Worm (Caenorhabditis elegans) whole organism, midembryonic: ENCODE data around the gene C31H2.3.

Source experiments
- T22C8.4 ChIP-seq: fragments of 200-800 bp; sonication (Bioruptor generic); IDR thresholded peaks from 2 replicates; pipeline ENCODE4 v1.3.6; 2022; ENCODE audit warnings: missing genetic modification characterization, missing compliant biosample characterization
- cog-1 ChIP-seq: sonication (generic microtip); optimal IDR thresholded peaks from 2 replicates; lab custom pipeline; 2016; ENCODE audit warnings: missing genetic modification characterization, missing compliant biosample characterization
- med-1 ChIP-seq: sonication (generic microtip); optimal IDR thresholded peaks from 2 replicates; lab custom pipeline; 2017; ENCODE audit warnings: missing genetic modification characterization, mild to moderate bottlenecking, missing compliant biosample characterization, antibody characterized with exemption, missing genetic modification reagents; ENCODE audit not compliant: insufficient read depth
- ref-1 ChIP-seq: fragments of 200-800 bp; sonication (Bioruptor generic); conservative IDR thresholded peaks from 2 replicates; pipeline ENCODE4 v1.3.6; 2022; ENCODE audit warnings: missing genetic modification reagents, missing genetic modification characterization, missing compliant biosample characterization
- tab-1 ChIP-seq: fragments of 200-800 bp; sonication (Bioruptor generic); IDR thresholded peaks from 2 replicates; pipeline ENCODE4 v1.3.6; 2022; ENCODE audit warnings: missing genetic modification characterization, missing compliant biosample characterization

ce11 chrX:5122369-5122768, 31.8 kb downstream of the C31H2.3 start:
- TF ChIP-seq med-1 (GFP tag; lab: Kevin White, UChicago) (no peak), cog-1 (tag; lab: Kevin White, UChicago) (no peak), T22C8.4 (GFP tag; lab: Robert Waterston, UW) (no peak), ref-1 (GFP tag; lab: Robert Waterston, UW) (no peak), tab-1 (GFP tag; lab: Robert Waterston, UW) (no peak)
